Fruit fly (Drosophila melanogaster): ENCODE measurements around the gene CG31751.
A peak's percentile ranks its signal among the peaks of the same experiment; 100 is the strongest.

The CG31751 gene

DNA sequence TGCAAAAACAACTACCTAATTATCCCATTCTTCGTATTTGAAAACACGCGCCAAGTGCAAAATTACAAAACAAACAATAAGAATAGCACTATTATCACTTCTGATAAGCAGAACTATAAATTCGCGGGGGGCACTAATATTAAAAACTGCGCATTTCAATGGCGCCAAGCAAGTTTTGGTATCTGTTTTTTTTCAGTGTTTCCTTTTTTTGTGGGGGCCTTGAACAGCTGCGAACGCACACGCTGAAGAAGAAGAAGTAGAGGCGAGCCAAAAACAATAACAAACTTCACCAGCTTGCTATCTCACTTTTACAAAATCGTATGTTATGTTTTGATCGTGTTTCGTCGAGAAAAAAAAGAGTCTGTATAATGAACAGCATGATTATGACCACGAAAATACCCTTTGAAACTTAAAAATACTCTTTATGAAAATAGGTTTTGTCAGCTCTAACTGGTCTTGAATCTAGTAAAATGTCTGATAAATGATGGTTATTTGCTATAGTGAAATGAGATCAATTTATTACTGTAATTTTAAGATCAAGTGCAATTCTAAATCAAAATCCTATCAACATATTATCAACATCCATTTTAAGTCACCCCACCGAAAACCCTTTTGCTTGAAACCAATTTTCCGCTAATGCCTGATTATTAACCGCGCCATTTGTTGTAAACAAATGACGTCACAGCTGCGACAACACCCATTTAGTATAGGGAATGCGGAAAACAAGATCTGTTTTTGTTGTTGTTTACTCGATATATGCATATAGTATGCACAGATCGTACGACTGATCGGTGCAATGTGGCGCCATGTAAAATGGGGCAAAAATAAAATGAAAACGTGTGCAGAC, 17.1 kb downstream of the CG31751 start (continued):
- 0 out of 2 replicates have a peak, but pooled peaks have one; percentile 33 for TF ChIP-seq Awh (GFP tag; IDR thresholded peaks at IDR 0.05)
- TF ChIP-seq CG12071 (GFP tag; optimal IDR thresholded peaks at IDR 0.05), result peak; percentile 55
- TF ChIP-seq tna (GFP tag; IDR thresholded peaks at IDR 0.05; ENCODE audit: partially characterized antibody), result no peak
- TF ChIP-seq CG9215 (GFP tag; IDR thresholded peaks at IDR 0.05), result no peak
- TF ChIP-seq lab (GFP tag; optimal IDR thresholded peaks at IDR 0.05), result peak; percentile 81
- TF ChIP-seq CG8924 (tag; optimal IDR thresholded peaks at IDR 0.05), result peak; percentile 60
- TF ChIP-seq dmrt11E (tag; optimal IDR thresholded peaks at IDR 0.05), result no peak
- no peak for TF ChIP-seq CG3995 (GFP tag; optimal IDR thresholded peaks at IDR 0.05)
- 0 out of 2 replicates have a peak, but pooled peaks have one; percentile 20 for TF ChIP-seq CG14667 (GFP tag; IDR thresholded peaks at IDR 0.05)
- peak; percentile 79 for TF ChIP-seq lilli (GFP tag; optimal IDR thresholded peaks at IDR 0.05)
- TF ChIP-seq CG12155 (GFP tag; optimal IDR thresholded peaks at IDR 0.05), result peak; percentile 57
- TF ChIP-seq CG18262 (tag; optimal IDR thresholded peaks at IDR 0.05), result peak; percentile 62
- TF ChIP-seq Lim3 (GFP tag; IDR thresholded peaks at IDR 0.05), result no peak
- peak; percentile 46; the same call in 1 of the 2 replicates for TF ChIP-seq CG11696 (GFP tag; IDR thresholded peaks at IDR 0.05)
- TF ChIP-seq aop (GFP tag; IDR thresholded peaks at IDR 0.05), result peak; percentile 35; the same call in 1 of the 2 replicates
- TF ChIP-seq Ets65A (GFP tag), result peak; percentile 89
- no peak for TF ChIP-seq CG17912 (GFP tag; optimal IDR thresholded peaks at IDR 0.05)
- peak; percentile 2 for TF ChIP-seq cato (GFP tag; optimal IDR thresholded peaks at IDR 0.05; ENCODE audit: borderline replicate concordance)
- peak; percentile 66 for TF ChIP-seq phol (tag; optimal IDR thresholded peaks at IDR 0.05)
- TF ChIP-seq CkIIα-i1 (GFP tag; IDR thresholded peaks at IDR 0.05), result no peak
- TF ChIP-seq CG30020 (tag; optimal IDR thresholded peaks at IDR 0.05), result no peak
- TF ChIP-seq CG4854 (GFP tag; optimal IDR thresholded peaks at IDR 0.05), result peak; percentile 22
- TF ChIP-seq Spps (tag; optimal IDR thresholded peaks at IDR 0.05), result no peak
- TF ChIP-seq TFAM (GFP tag; optimal IDR thresholded peaks at IDR 0.05), result peak; percentile 10
- TF ChIP-seq Max (GFP tag; optimal IDR thresholded peaks at IDR 0.05), result peak; percentile 18
- peak; percentile 47 for TF ChIP-seq CG6254 (GFP tag; optimal IDR thresholded peaks at IDR 0.05)
- TF ChIP-seq Hr51 (GFP tag; optimal IDR thresholded peaks at IDR 0.05), result peak; percentile 27 to 43
- no peak for TF ChIP-seq zen (tag; optimal IDR thresholded peaks at IDR 0.05)
- TF ChIP-seq Atf6 (GFP tag; IDR thresholded peaks at IDR 0.05), result peak; percentile 45; the same call in 1 of the 2 replicates
- TF ChIP-seq CG43689 (GFP tag; IDR thresholded peaks at IDR 0.05), result peak; percentile 70
- TF ChIP-seq ind (GFP tag; optimal IDR thresholded peaks at IDR 0.05), result peak; percentile 66
- TF ChIP-seq zen2 (GFP tag; IDR thresholded peaks at IDR 0.05; ENCODE audit: partially characterized antibody), result no peak
- TF ChIP-seq CG9609 (GFP tag; optimal IDR thresholded peaks at IDR 0.05), result peak; percentile 72
- TF ChIP-seq CG32532 (GFP tag; IDR thresholded peaks at IDR 0.05), result peak; percentile 73
- peak; percentile 45; the same call in 1 of the 2 replicates for TF ChIP-seq CG10321 (GFP tag; IDR thresholded peaks at IDR 0.05)
- TF ChIP-seq Doc2 (GFP tag; IDR thresholded peaks at IDR 0.05), result no peak
- TF ChIP-seq Dref (GFP tag; IDR thresholded peaks at IDR 0.05), result no peak
- TF ChIP-seq CG6175 (GFP tag; IDR thresholded peaks at IDR 0.05), result no peak
- peak; percentile 65 for TF ChIP-seq CG2120 (GFP tag; optimal IDR thresholded peaks at IDR 0.05)
- TF ChIP-seq Ssrp (tag; optimal IDR thresholded peaks at IDR 0.05), result peak; percentile 14
- TF ChIP-seq NK7.1 (GFP tag; optimal IDR thresholded peaks at IDR 0.05), result peak; percentile 41
- TF ChIP-seq ems (GFP tag; optimal IDR thresholded peaks at IDR 0.05), result peak; percentile 41
- peak; percentile 81 for TF ChIP-seq CG11456 (GFP tag; IDR thresholded peaks at IDR 0.05)
- no peak for TF ChIP-seq CG12104 (GFP tag; optimal IDR thresholded peaks at IDR 0.05)
- no peak for TF ChIP-seq ro (GFP tag; IDR thresholded peaks at IDR 0.05)
- TF ChIP-seq cas (GFP tag; IDR thresholded peaks at IDR 0.05), result no peak
- peak; percentile 49 for TF ChIP-seq nom (GFP tag; optimal IDR thresholded peaks at IDR 0.05)
- TF ChIP-seq dpn (GFP tag; optimal IDR thresholded peaks at IDR 0.05), result peak; percentile 66 to 74
- peak; percentile 45; the same call in 1 of the 3 replicates for TF ChIP-seq CG34422 (GFP tag; IDR thresholded peaks at IDR 0.05)

Measured in whole organism, embryonic.